Fruit fly (Drosophila melanogaster): Measurements from ENCODE around the gene hzg.

- TF ChIP-seq CG1620 (GFP tag; optimal IDR thresholded peaks at IDR 0.05) (no peak), kay (GFP tag; ENCODE audit: borderline replicate concordance) (no peak), CG14711 (tag; optimal IDR thresholded peaks at IDR 0.05) (no peak), cnc (optimal IDR thresholded peaks at IDR 0.05) (no peak), CG7045 (GFP tag; optimal IDR thresholded peaks at IDR 0.05) (no peak), CG7101 (tag; optimal IDR thresholded peaks at IDR 0.05) (no peak)
Observed at dm6 chr3L:15974166-15974565, 30.4 kb downstream of the hzg start.
